Worm (Caenorhabditis elegans) whole organism, late embryonic: ENCODE results near the gene sru-6.

Experiments used
- C08G9.2 ChIP-seq: sonication (generic microtip); optimal IDR thresholded peaks from 2 replicates; lab custom pipeline; 2016; ENCODE audit warnings: mild to moderate bottlenecking, missing genetic modification characterization, moderate library complexity, missing compliant biosample characterization
- K09A11.1 ChIP-seq: sonication (generic microtip); optimal IDR thresholded peaks from 2 replicates; lab custom pipeline; 2017; ENCODE audit warnings: antibody characterized with exemption, mild to moderate bottlenecking, missing genetic modification characterization, missing compliant biosample characterization; ENCODE audit not compliant: insufficient read depth
- T23F11.4 ChIP-seq: fragments of 200-800 bp; sonication (Bioruptor generic); optimal IDR thresholded peaks from 2 replicates; lab custom pipeline; 2018; ENCODE audit warnings: mild to moderate bottlenecking, missing genetic modification characterization, missing compliant biosample characterization
- ama-1 ChIP-seq: fragments of 150-350 bp; optimal IDR thresholded peaks from 2 replicates; lab custom pipeline; 2014
- ceh-14 ChIP-seq: sonication (generic microtip); optimal IDR thresholded peaks from 2 replicates; lab custom pipeline; 2016; ENCODE audit warnings: missing genotype, missing genetic modification characterization, missing compliant biosample characterization
- ceh-19 ChIP-seq: fragments of 200-800 bp; sonication (Bioruptor generic); optimal IDR thresholded peaks from 2 replicates; lab custom pipeline; 2018; ENCODE audit warnings: mild to moderate bottlenecking, missing genetic modification characterization, missing compliant biosample characterization
- ceh-22 ChIP-seq: sonication (generic microtip); optimal IDR thresholded peaks from 2 replicates; lab custom pipeline; 2017; ENCODE audit warnings: missing biosample characterization, missing genetic modification characterization
- ceh-30 ChIP-seq: fragments of 150-350 bp; optimal IDR thresholded peaks from 2 replicates; lab custom pipeline; 2014; ENCODE audit warnings: missing biosample characterization, missing genetic modification characterization
- ceh-31 ChIP-seq: sonication (generic microtip); optimal IDR thresholded peaks from 2 replicates; lab custom pipeline; 2016; ENCODE audit warnings: missing genetic modification characterization, missing compliant biosample characterization
- ceh-45 ChIP-seq: fragments of 200-800 bp; sonication (Bioruptor generic); IDR thresholded peaks from 2 replicates; pipeline ENCODE4 v1.3.6; 2022; ENCODE audit warnings: missing genetic modification reagents, missing genetic modification characterization, missing compliant biosample characterization
- ceh-48 ChIP-seq: sonication (generic microtip); optimal IDR thresholded peaks from 2 replicates; lab custom pipeline; 2016; ENCODE audit warnings: missing genetic modification characterization, inconsistent platforms, missing compliant biosample characterization
- che-1 ChIP-seq: sonication (generic microtip); optimal IDR thresholded peaks from 2 replicates; lab custom pipeline; 2016; ENCODE audit warnings: mild to moderate bottlenecking, missing genetic modification characterization, missing compliant biosample characterization
- dmd-4 ChIP-seq: sonication (generic microtip); optimal IDR thresholded peaks from 2 replicates; lab custom pipeline; 2016; ENCODE audit warnings: borderline replicate concordance, missing genetic modification characterization, missing compliant biosample characterization
- elt-2 ChIP-seq: sonication (generic microtip); optimal IDR thresholded peaks from 2 replicates; lab custom pipeline; 2016; ENCODE audit warnings: missing genetic modification reagents, missing genetic modification characterization, missing compliant biosample characterization
- elt-4 ChIP-seq: sonication (generic microtip); optimal IDR thresholded peaks from 2 replicates; lab custom pipeline; 2016; ENCODE audit warnings: missing genetic modification characterization, missing compliant biosample characterization
- ets-4 ChIP-seq: sonication (generic microtip); optimal IDR thresholded peaks from 2 replicates; lab custom pipeline; 2016; ENCODE audit warnings: missing genetic modification characterization, missing compliant biosample characterization
- fkh-6 ChIP-seq: sonication (generic microtip); optimal IDR thresholded peaks from 2 replicates; lab custom pipeline; 2016; ENCODE audit warnings: missing genetic modification characterization, missing compliant biosample characterization
- gmeb-2 ChIP-seq: sonication (generic microtip); optimal IDR thresholded peaks from 2 replicates; lab custom pipeline; 2016; ENCODE audit warnings: missing genetic modification characterization, inconsistent platforms, missing compliant biosample characterization
- hlh-13 ChIP-seq: fragments of 200-800 bp; sonication (Bioruptor generic); optimal IDR thresholded peaks from 2 replicates; lab custom pipeline; 2018; ENCODE audit warnings: mild to moderate bottlenecking, missing genetic modification characterization, missing compliant biosample characterization
- hlh-15 ChIP-seq: sonication (generic microtip); optimal IDR thresholded peaks from 2 replicates; lab custom pipeline; 2016; ENCODE audit warnings: missing genetic modification characterization, missing compliant biosample characterization
- hlh-6 ChIP-seq: sonication (generic microtip); optimal IDR thresholded peaks from 2 replicates; lab custom pipeline; 2016; ENCODE audit warnings: missing genotype, missing genetic modification characterization, missing compliant biosample characterization
- lim-6 ChIP-seq: sonication (generic microtip); optimal IDR thresholded peaks from 2 replicates; lab custom pipeline; 2016; ENCODE audit warnings: missing genetic modification characterization, missing compliant biosample characterization
- mec-3 ChIP-seq: sonication (generic microtip); optimal IDR thresholded peaks from 2 replicates; lab custom pipeline; 2016; ENCODE audit warnings: borderline replicate concordance, missing genetic modification characterization, missing compliant biosample characterization
- nhr-11 ChIP-seq: fragments of 150-350 bp; optimal IDR thresholded peaks from 2 replicates; lab custom pipeline; 2014; ENCODE audit warnings: missing biosample characterization, missing genetic modification characterization
- npax-4 ChIP-seq: sonication (generic microtip); optimal IDR thresholded peaks from 2 replicates; lab custom pipeline; 2016; ENCODE audit warnings: missing genetic modification characterization, missing compliant biosample characterization
- pag-3 ChIP-seq: sonication (generic microtip); optimal IDR thresholded peaks from 2 replicates; lab custom pipeline; 2016; ENCODE audit warnings: missing compliant biosample characterization, missing genetic modification characterization, borderline replicate concordance
- pha-2 ChIP-seq: sonication (generic microtip); optimal IDR thresholded peaks from 2 replicates; lab custom pipeline; 2017; ENCODE audit warnings: mild to moderate bottlenecking, missing genetic modification characterization, missing compliant biosample characterization
- pha-4 ChIP-seq: fragments of 150-350 bp; optimal IDR thresholded peaks from 2 replicates; lab custom pipeline; 2018; ENCODE audit warnings: missing biosample characterization, missing genetic modification reagents, missing genetic modification characterization
- pqm-1 ChIP-seq: sonication (generic microtip); optimal IDR thresholded peaks from 2 replicates; lab custom pipeline; 2016; ENCODE audit warnings: missing genetic modification characterization, missing compliant biosample characterization
- ref-2 ChIP-seq: sonication (generic microtip); optimal IDR thresholded peaks from 2 replicates; lab custom pipeline; 2016; ENCODE audit warnings: missing genetic modification characterization, missing compliant biosample characterization
- rnt-1 ChIP-seq: sonication (generic microtip); optimal IDR thresholded peaks from 2 replicates; lab custom pipeline; 2016; ENCODE audit warnings: missing genetic modification characterization, missing compliant biosample characterization
- sox-2 ChIP-seq: fragments of 200-800 bp; sonication (Bioruptor generic); IDR thresholded peaks from 2 replicates; pipeline ENCODE4 v1.3.6; 2022; ENCODE audit warnings: missing genetic modification reagents, missing genetic modification characterization, missing compliant biosample characterization
- sox-4 ChIP-seq: sonication (generic microtip); optimal IDR thresholded peaks from 2 replicates; lab custom pipeline; 2017; ENCODE audit warnings: mild to moderate bottlenecking, missing genetic modification characterization, inconsistent platforms, missing compliant biosample characterization
- syd-9 ChIP-seq: sonication (generic microtip); optimal IDR thresholded peaks from 2 replicates; lab custom pipeline; 2016; ENCODE audit warnings: mild to moderate bottlenecking, missing genetic modification characterization, moderate library complexity, missing compliant biosample characterization
- ttx-3 ChIP-seq: sonication (generic microtip); optimal IDR thresholded peaks from 2 replicates; lab custom pipeline; 2016; ENCODE audit warnings: missing genetic modification reagents, missing genetic modification characterization, missing compliant biosample characterization
- unc-3 ChIP-seq, 2 experiments: fragments of 200-800 bp in 1 of 2; sonication (Bioruptor generic) in 1 of 2; sonication (generic microtip) in 1 of 2; conservative IDR thresholded peaks in 1 of 2; optimal IDR thresholded peaks in 1 of 2; 2 replicates each; pipeline versions ENCODE4 v1.3.6 to Lab custom; 2016 to 2022; ENCODE audit warnings: missing compliant biosample characterization in 2 of 2, missing genetic modification characterization in 2 of 2, missing genetic modification reagents in 1 of 2
- unc-55 ChIP-seq: sonication (generic microtip); optimal IDR thresholded peaks from 2 replicates; lab custom pipeline; 2017; ENCODE audit warnings: missing biosample characterization, missing genetic modification reagents, missing genetic modification characterization
- unc-86 ChIP-seq: sonication (generic microtip); optimal IDR thresholded peaks from 2 replicates; lab custom pipeline; 2016; ENCODE audit warnings: missing genetic modification characterization, missing compliant biosample characterization
- ztf-16 ChIP-seq: sonication (generic microtip); optimal IDR thresholded peaks from 2 replicates; lab custom pipeline; 2017; ENCODE audit warnings: missing genetic modification characterization, missing compliant biosample characterization

sru-6 gene

DNA sequence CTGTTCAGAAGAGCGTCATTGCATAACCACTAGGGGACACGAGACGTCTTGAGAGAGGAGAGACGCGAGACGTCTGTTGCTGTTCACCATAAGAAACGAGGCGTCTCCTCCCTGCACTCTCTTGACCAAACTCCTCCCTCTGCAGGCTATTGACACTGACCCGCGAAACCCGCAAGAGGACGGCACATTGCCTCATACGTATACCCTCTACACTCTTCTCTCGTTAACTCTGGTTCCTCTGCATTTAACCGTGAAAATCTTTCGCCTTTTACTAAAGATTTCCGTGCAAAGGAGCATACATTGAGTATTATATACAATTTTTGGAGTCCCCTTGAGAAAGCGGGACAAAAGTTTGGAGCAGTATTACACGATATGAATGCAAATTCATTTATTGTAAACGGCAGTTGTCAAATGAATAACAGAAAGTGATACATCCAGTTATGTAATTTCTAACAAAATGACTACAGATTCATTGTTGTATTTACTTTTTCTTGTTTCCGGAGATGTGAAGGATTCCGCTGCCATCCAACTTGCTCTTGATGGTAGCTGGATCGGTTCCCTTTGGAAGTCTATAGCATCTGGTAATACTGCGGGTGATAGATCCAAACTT lies 45.9 kb upstream of the sru-6 start (continued):
- TF ChIP-seq dmd-4 (no peak), ceh-14 (tag; lab: Kevin White, UChicago) (peak; percentile 50), gmeb-2 (tag; lab: Kevin White, UChicago) (no peak), ceh-48 (peak; percentile 7), pha-4 (tag; lab: Kevin White, UChicago) (no peak), ztf-16 (tag; lab: Kevin White, UChicago) (peak; percentile 40), ceh-22 (tag; lab: Kevin White, UChicago) (peak; percentile 16), ceh-30 (peak; percentile 61), sox-4 (tag; lab: Kevin White, UChicago) (no peak), rnt-1 (tag; lab: Kevin White, UChicago) (peak; percentile 67), ceh-31 (tag; lab: Kevin White, UChicago) (peak; percentile 86), ama-1 (lab: Kevin White, UChicago) (peak; percentile 97), nhr-11 (no peak), elt-4 (no peak), lim-6 (tag; lab: Kevin White, UChicago) (no peak), npax-4 (tag; lab: Kevin White, UChicago) (no peak), mec-3 (tag; lab: Kevin White, UChicago) (no peak), ref-2 (tag; lab: Kevin White, UChicago) (peak; percentile 76), K09A11.1 (tag; lab: Kevin White, UChicago) (no peak), pha-2 (tag; lab: Kevin White, UChicago) (peak; percentile 7), T23F11.4 (GFP tag; lab: Kevin White, UChicago) (no peak), unc-3 (GFP tag; conservative IDR thresholded peaks at IDR 0.05; lab: Robert Waterston, UW) (no peak), unc-3 (tag; optimal IDR thresholded peaks at IDR 0.05; lab: Kevin White, UChicago) (no peak), sox-2 (GFP tag; lab: Robert Waterston, UW) (peak; percentile 33; the same call in 1 of the 2 replicates), hlh-15 (tag; lab: Kevin White, UChicago) (no peak), syd-9 (peak; percentile 59), unc-55 (GFP tag; lab: Kevin White, UChicago) (peak; percentile 50), ceh-19 (GFP tag; lab: Kevin White, UChicago) (peak; percentile 36), ets-4 (tag; lab: Kevin White, UChicago) (peak; percentile 61), pag-3 (tag; lab: Kevin White, UChicago) (no peak)

DNA sequence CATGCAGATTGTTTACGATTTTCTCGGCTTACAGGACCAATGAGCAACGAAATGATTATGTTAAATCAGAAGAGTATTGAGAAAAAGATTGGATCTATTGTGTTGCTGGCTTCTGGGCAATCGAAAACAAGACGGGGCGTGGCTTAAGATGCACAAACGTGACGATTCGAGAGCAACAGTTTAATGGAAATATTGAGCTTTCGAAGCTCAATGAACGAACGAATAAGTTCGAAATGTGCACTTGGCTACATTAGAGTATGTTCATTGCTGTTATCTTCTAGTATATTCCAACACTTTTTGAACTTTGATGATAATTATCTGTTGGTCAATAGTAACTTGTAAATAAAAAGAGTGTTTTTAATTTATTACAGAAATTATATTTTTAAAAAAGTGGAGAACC lies 45.0 kb upstream of the sru-6 start, which contains the start of gene hsp-12.3:
hsp-12.3 (minus strand) TSS at position 101 of the 400 bp plus-strand sequence.
- TF ChIP-seq pha-2 (tag; lab: Kevin White, UChicago) (no peak), ttx-3 (tag; lab: Kevin White, UChicago) (no peak), syd-9 (no peak), ceh-45 (GFP tag; lab: Robert Waterston, UW) (no peak), C08G9.2 (tag; lab: Kevin White, UChicago) (no peak), pqm-1 (tag; lab: Kevin White, UChicago) (no peak), elt-2 (tag; lab: Kevin White, UChicago) (no peak), hlh-13 (GFP tag; lab: Kevin White, UChicago) (no peak), nhr-11 (no peak), dmd-4 (no peak), elt-4 (no peak), ama-1 (lab: Kevin White, UChicago) (no peak), ceh-19 (GFP tag; lab: Kevin White, UChicago) (no peak), fkh-6 (tag; lab: Kevin White, UChicago) (no peak), ztf-16 (tag; lab: Kevin White, UChicago) (no peak), ets-4 (tag; lab: Kevin White, UChicago) (no peak), unc-86 (no peak), hlh-6 (tag; lab: Kevin White, UChicago) (no peak), hlh-15 (tag; lab: Kevin White, UChicago) (no peak), che-1 (no peak)
